Worm (Caenorhabditis elegans): ENCODE data around the gene cal-2.

Gene cal-2

DNA sequence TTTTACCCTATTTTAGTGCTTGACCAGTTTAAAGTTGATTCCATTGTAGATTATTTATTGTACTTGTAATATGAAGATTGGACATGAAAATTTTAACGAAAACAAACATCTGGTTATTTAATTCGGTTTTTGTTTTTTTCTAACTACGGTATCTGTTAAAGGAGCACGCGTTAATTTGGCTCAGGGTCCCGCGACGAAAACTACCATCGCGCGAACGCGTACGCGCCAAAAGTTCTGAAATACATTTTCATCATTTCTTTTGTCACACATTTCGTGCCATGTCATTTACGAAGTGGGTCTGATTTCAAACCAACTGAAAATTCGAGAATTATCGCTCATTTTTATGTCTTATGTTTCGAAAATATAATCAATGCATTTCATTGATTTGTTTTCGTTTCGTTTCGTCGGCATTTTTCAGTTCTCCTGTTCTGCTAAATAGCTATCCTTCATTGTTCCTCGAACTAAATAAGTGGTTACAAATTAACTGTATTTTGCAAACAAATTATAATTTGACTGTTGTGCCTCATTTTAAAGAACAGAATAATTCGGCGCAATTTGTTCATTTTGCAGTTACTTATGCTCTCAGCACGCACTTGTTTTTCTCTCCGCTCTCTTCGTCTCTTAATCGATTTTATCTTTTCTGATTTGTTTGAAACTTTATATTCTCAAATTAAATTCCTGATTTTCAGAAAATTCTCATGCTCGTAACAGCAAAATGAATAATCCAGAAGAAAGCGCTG is 26.7 kb upstream of the cal-2 start, which contains the start of gene T21B10.3 (continued):
- peak; percentile 97 for TF ChIP-seq ceh-91 (GFP tag; IDR thresholded peaks at IDR 0.05)
- TF ChIP-seq attf-5 (GFP tag; optimal IDR thresholded peaks at IDR 0.05) = peak; percentile 24
- no peak for TF ChIP-seq fkh-3 (tag; optimal IDR thresholded peaks at IDR 0.05)
- TF ChIP-seq Y53F4B.3 (GFP tag; IDR thresholded peaks at IDR 0.05) = peak; percentile 44; the same call in 1 of the 2 replicates
- TF ChIP-seq nhr-90 (tag; optimal IDR thresholded peaks at IDR 0.05) = no peak
- TF ChIP-seq rpc-1 (optimal IDR thresholded peaks at IDR 0.05) = no peak
- peak; percentile 15 for TF ChIP-seq rpc-1 (tag; optimal IDR thresholded peaks at IDR 0.05)
- TF ChIP-seq atf-7 (tag; optimal IDR thresholded peaks at IDR 0.05) = peak; percentile 42
- TF ChIP-seq B0035.1 (tag; optimal IDR thresholded peaks at IDR 0.05) = peak; percentile 53
- no peak for TF ChIP-seq ceh-40 (GFP tag; IDR thresholded peaks at IDR 0.05)
- no peak for TF ChIP-seq mes-4 (tag; optimal IDR thresholded peaks at IDR 0.05)
- TF ChIP-seq ztf-26 (tag; optimal IDR thresholded peaks at IDR 0.05) = no peak
- 0 out of 2 replicates have a peak, but pooled peaks have one; percentile 39 for TF ChIP-seq C06A6.2 (GFP tag; conservative IDR thresholded peaks at IDR 0.05)
- peak; percentile 60 for TF ChIP-seq ceh-100 (GFP tag; IDR thresholded peaks at IDR 0.05)
- peak; percentile 25 to 35 for TF ChIP-seq let-607 (tag; optimal IDR thresholded peaks at IDR 0.05)
- TF ChIP-seq sdz-38 (tag; optimal IDR thresholded peaks at IDR 0.05) = no peak
- peak; percentile 96 for TF ChIP-seq Y53G8AR.9 (GFP tag; conservative IDR thresholded peaks at IDR 0.05)
- TF ChIP-seq B0019.2 (GFP tag; conservative IDR thresholded peaks at IDR 0.05) = peak; percentile 89
- TF ChIP-seq nfya-2 (GFP tag; IDR thresholded peaks at IDR 0.05) = peak; percentile 88; the same call in 1 of the 2 replicates
- TF ChIP-seq F57C9.4 (tag; optimal IDR thresholded peaks at IDR 0.05) = no peak
- TF ChIP-seq unc-130 (GFP tag; optimal IDR thresholded peaks at IDR 0.05) = peak; percentile 95
- no peak for TF ChIP-seq sptf-2 (GFP tag; optimal IDR thresholded peaks at IDR 0.05)
- no peak for TF ChIP-seq F57A8.1 (GFP tag; optimal IDR thresholded peaks at IDR 0.05)
- peak; percentile 95 for TF ChIP-seq Y79H2A.3 (GFP tag; conservative IDR thresholded peaks at IDR 0.05)
- TF ChIP-seq ceh-27 (GFP tag; optimal IDR thresholded peaks at IDR 0.05) = no peak
- 0 out of 2 replicates have a peak, but pooled peaks have one; percentile 35 for TF ChIP-seq ceh-58 (GFP tag; IDR thresholded peaks at IDR 0.05)
- no peak for TF ChIP-seq T26A5.8 (tag; optimal IDR thresholded peaks at IDR 0.05)
- TF ChIP-seq dpl-1 (GFP tag; optimal IDR thresholded peaks at IDR 0.05) = peak; percentile 95
- TF ChIP-seq hsf-1 (GFP tag; IDR thresholded peaks at IDR 0.05) = peak; percentile 91
- no peak for TF ChIP-seq zfh-2 (GFP tag; conservative IDR thresholded peaks at IDR 0.05)
- no peak for TF ChIP-seq hlh-12 (tag; optimal IDR thresholded peaks at IDR 0.05)
- no peak for TF ChIP-seq T07F8.4 (tag; optimal IDR thresholded peaks at IDR 0.05)
- TF ChIP-seq rcor-1 (GFP tag; IDR thresholded peaks at IDR 0.05) = peak; percentile 94
- no peak for TF ChIP-seq rec-8 (tag; optimal IDR thresholded peaks at IDR 0.05)
- peak; percentile 90 for TF ChIP-seq Y56A3A.18 (GFP tag; IDR thresholded peaks at IDR 0.05)
- no peak for TF ChIP-seq hlh-26 (GFP tag; conservative IDR thresholded peaks at IDR 0.05)
- TF ChIP-seq him-1 (tag; optimal IDR thresholded peaks at IDR 0.05) = peak; percentile 72
- peak; percentile 90 for TF ChIP-seq snpc-1.3 (tag; optimal IDR thresholded peaks at IDR 0.05; ENCODE audit: insufficient read depth)
- TF ChIP-seq akir-1 (GFP tag; optimal IDR thresholded peaks at IDR 0.05) = no peak
- peak; percentile 54 for TF ChIP-seq ets-4 (GFP tag; optimal IDR thresholded peaks at IDR 0.05)
- peak; percentile 89 for TF ChIP-seq ztf-25 (GFP tag; IDR thresholded peaks at IDR 0.05)
- peak; percentile 30; the same call in 1 of the 2 replicates for TF ChIP-seq cebp-1 (GFP tag; IDR thresholded peaks at IDR 0.05)
- peak; percentile 68 for TF ChIP-seq cebp-1 (tag; optimal IDR thresholded peaks at IDR 0.05)
- no peak for TF ChIP-seq pha-4 (tag; optimal IDR thresholded peaks at IDR 0.05)
- TF ChIP-seq ama-1 (optimal IDR thresholded peaks at IDR 0.05) = peak; percentile 84
- peak; percentile 55 to 83 for TF ChIP-seq ama-1 (GFP tag; optimal IDR thresholded peaks at IDR 0.05)
- TF ChIP-seq pbrm-1 (GFP tag; IDR thresholded peaks at IDR 0.05) = peak; percentile 89
- no peak for TF ChIP-seq F22D6.2 (tag; optimal IDR thresholded peaks at IDR 0.05)

All from whole organism, young adult.